Worm (Caenorhabditis elegans): ENCODE measurements around the gene tag-294.

Gene tag-294

DNA sequence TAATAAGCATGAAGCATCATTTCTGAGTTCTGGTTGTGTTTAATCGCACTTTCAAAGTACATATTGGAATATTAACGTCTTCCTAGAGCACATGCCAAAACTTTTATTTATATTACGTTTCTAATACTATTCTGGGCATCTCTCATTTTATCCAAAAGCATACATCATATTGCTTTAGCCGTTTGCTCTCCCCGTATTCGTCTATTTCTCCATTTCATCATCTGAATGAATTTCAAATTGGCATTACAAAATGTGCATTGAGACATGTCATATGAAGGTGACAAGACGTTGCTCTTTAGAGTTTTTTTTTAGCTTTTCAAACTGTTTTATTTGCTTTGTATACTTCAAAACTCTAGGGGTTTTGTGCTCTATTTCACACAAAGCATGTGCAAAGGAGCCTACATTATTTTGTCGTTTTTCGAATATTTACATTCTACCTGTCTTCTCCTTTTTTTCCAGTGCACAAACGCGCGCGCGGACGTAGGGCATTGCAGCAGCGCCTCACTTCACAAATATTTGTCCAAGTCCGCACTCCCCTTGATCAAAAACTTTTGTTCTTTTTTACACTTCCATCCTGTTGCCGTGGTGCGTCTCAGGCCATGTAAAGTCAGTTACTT lies 9.5 kb upstream of the tag-294 start:
- no peak for TF ChIP-seq flt-1 (GFP tag; IDR thresholded peaks at IDR 0.05)
- TF ChIP-seq cog-1 (tag; optimal IDR thresholded peaks at IDR 0.05): no peak
- TF ChIP-seq T22C8.4 (GFP tag; IDR thresholded peaks at IDR 0.05): no peak
- no peak for TF ChIP-seq klf-2 (GFP tag; conservative IDR thresholded peaks at IDR 0.05)
- no peak for TF ChIP-seq med-1 (GFP tag; optimal IDR thresholded peaks at IDR 0.05; ENCODE audit: insufficient read depth)

DNA sequence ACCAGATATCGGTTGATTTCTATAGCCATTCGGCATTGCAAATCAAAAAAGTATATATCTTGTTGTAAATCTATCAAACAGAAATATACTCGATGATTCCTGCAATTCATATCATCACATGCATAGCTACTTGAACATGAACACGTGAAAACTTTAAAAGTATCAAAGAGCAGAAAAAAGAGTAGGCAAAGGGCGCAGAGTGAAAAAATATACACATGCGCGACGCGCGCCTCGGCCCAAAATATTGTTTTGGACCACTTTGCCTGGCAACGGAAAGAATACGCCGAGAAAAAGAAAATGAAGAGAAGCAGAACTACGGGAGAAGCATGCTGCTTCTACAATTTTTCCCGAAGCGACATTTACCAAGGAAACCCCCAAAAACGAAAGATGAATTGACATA lies 7.5 kb upstream of the tag-294 start, which contains the start of gene C54H2.4:
Gene C54H2.4, minus strand, starts transcription at position 101 of the 400 bp plus-strand sequence.
- TF ChIP-seq flt-1 (GFP tag; IDR thresholded peaks at IDR 0.05) (no peak), ztf-23 (GFP tag; IDR thresholded peaks at IDR 0.05) (no peak), med-1 (GFP tag; optimal IDR thresholded peaks at IDR 0.05; ENCODE audit: insufficient read depth) (no peak), T22C8.4 (GFP tag; IDR thresholded peaks at IDR 0.05) (no peak)

DNA sequence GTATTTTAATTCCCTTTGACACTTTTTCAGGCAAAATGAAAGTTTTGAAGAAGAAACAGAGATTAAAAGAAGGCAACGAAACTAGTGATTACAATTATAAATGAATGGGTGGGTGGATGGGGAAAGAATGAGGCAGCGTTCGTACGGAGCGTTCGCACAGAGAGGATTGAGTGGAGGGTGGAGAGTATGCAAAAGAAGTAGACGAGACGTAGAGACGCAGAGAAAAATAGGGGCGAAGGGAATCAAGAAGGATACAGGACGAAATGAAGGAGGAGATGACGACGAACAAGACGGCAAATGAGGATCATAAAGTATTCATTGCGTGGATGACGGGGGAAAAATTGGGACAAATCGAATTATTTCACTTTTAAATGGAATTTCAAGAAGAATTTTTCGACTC lies 1.5 kb upstream of the tag-294 start:
- TF ChIP-seq klf-2 (GFP tag; conservative IDR thresholded peaks at IDR 0.05) (no peak), ztf-23 (GFP tag; IDR thresholded peaks at IDR 0.05) (no peak), ref-1 (GFP tag; conservative IDR thresholded peaks at IDR 0.05) (no peak), tab-1 (GFP tag; IDR thresholded peaks at IDR 0.05) (no peak), cog-1 (tag; optimal IDR thresholded peaks at IDR 0.05) (no peak), T22C8.4 (GFP tag; IDR thresholded peaks at IDR 0.05) (no peak), flt-1 (GFP tag; IDR thresholded peaks at IDR 0.05) (no peak), ztf-29 (GFP tag; IDR thresholded peaks at IDR 0.05) (no peak), med-1 (GFP tag; optimal IDR thresholded peaks at IDR 0.05; ENCODE audit: insufficient read depth) (no peak)

DNA sequence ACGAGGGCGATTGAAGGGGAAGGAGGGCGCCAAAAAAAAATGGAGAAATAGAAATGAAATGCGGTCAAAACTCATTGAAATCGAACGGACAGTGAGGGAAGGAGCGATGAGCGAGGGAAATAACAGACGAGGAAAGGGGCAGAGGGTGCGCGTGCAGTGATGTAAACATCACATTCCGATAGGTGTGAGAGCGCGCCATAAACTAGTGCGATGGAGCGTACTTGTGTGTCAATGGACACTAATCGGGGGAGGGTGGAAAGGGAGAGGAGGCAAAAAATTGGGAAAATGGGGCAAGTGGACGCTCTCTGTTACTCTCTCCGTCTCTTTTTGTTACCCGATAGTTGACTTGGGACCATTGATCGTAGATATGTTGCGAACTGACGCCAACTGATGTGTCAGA lies 712 bp upstream of the tag-294 start:
- TF ChIP-seq med-1 (GFP tag; optimal IDR thresholded peaks at IDR 0.05; ENCODE audit: insufficient read depth) (no peak), cog-1 (tag; optimal IDR thresholded peaks at IDR 0.05) (peak; percentile 52), tab-1 (GFP tag; IDR thresholded peaks at IDR 0.05) (peak; percentile 68; the same call in 1 of the 2 replicates), flt-1 (GFP tag; IDR thresholded peaks at IDR 0.05) (0 out of 2 replicates have a peak, but pooled peaks have one; percentile 9), ztf-23 (GFP tag; IDR thresholded peaks at IDR 0.05) (no peak)

DNA sequence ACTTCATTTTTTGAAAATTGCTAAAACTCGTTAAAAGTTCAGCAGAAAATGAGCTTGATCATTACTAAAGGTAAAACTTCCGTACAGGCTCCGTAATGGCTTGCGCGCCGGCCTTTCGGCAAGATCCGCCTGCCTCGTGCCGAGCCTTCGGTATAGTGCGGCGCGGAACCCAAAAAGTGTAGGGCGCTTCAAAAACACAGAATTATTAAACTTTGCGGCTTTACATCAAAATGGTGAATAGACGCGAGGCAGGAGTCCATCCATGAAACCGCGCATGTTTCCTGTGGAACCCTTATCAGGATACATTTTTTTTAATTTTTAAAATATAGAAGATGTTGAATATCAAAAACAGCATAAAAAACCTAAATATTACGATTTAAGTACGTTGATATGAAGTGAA lies 10.1 kb downstream of the tag-294 start:
- TF ChIP-seq med-1 (GFP tag; optimal IDR thresholded peaks at IDR 0.05; ENCODE audit: insufficient read depth): no peak
- TF ChIP-seq T22C8.4 (GFP tag; IDR thresholded peaks at IDR 0.05): no peak
- no peak for TF ChIP-seq klf-2 (GFP tag; conservative IDR thresholded peaks at IDR 0.05)
- no peak for TF ChIP-seq cog-1 (tag; optimal IDR thresholded peaks at IDR 0.05)
- TF ChIP-seq ztf-29 (GFP tag; IDR thresholded peaks at IDR 0.05): no peak
- TF ChIP-seq ref-1 (GFP tag; conservative IDR thresholded peaks at IDR 0.05): no peak
- no peak for TF ChIP-seq tab-1 (GFP tag; IDR thresholded peaks at IDR 0.05)
- no peak for TF ChIP-seq ztf-23 (GFP tag; IDR thresholded peaks at IDR 0.05)
- TF ChIP-seq flt-1 (GFP tag; IDR thresholded peaks at IDR 0.05): no peak

DNA sequence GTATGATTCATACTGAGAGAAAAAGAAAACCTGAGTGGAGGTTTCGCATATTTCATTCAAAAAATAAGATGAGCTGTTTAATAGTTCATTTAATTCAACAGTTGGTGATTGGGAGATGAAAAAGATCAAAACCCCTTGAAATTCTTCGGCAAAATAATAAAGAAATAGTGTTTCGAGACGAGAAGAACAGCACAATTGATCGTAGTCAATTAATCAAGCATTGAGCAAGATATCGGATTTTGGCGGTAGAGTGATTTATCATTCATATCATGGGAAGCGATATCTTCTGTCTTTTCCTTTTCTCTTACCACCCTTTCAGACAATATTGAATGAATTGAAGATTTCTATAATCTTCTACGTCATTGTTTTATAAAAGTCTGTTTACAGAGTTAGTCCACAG lies 16.5 kb downstream of the tag-294 start:
- TF ChIP-seq ztf-29 (GFP tag; IDR thresholded peaks at IDR 0.05) (no peak), med-1 (GFP tag; optimal IDR thresholded peaks at IDR 0.05; ENCODE audit: insufficient read depth) (no peak), cog-1 (tag; optimal IDR thresholded peaks at IDR 0.05) (no peak), tab-1 (GFP tag; IDR thresholded peaks at IDR 0.05) (no peak), ztf-23 (GFP tag; IDR thresholded peaks at IDR 0.05) (no peak), T22C8.4 (GFP tag; IDR thresholded peaks at IDR 0.05) (no peak), klf-2 (GFP tag; conservative IDR thresholded peaks at IDR 0.05) (no peak), flt-1 (GFP tag; IDR thresholded peaks at IDR 0.05) (no peak), ref-1 (GFP tag; conservative IDR thresholded peaks at IDR 0.05) (no peak)

DNA sequence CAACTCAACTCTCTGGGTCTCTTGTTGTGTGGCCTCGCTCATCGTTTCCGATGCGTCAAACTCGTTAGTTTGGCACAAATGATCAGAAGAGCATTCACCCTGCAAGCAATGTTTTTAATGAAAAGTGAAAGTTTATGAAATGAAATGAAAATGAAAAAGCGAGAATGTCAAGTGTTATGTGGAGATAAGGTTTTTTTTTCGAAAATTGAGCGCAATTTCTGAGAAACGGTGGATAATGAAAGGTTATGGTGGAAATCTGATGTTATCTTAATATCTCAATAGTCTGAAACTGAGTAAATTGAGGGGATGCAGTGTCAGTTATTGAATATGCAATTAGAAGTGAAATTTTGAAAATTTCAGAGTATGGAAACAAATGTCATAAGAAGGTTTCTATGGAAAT lies 20.0 kb downstream of the tag-294 start, which contains the start of gene gnrr-4:
Gene gnrr-4, minus strand, starts transcription at position 101 of the 400 bp plus-strand sequence.
- TF ChIP-seq ref-1 (GFP tag; conservative IDR thresholded peaks at IDR 0.05): no peak
- TF ChIP-seq ztf-23 (GFP tag; IDR thresholded peaks at IDR 0.05): no peak
- no peak for TF ChIP-seq tab-1 (GFP tag; IDR thresholded peaks at IDR 0.05)
- TF ChIP-seq flt-1 (GFP tag; IDR thresholded peaks at IDR 0.05): no peak
- no peak for TF ChIP-seq T22C8.4 (GFP tag; IDR thresholded peaks at IDR 0.05)
- TF ChIP-seq klf-2 (GFP tag; conservative IDR thresholded peaks at IDR 0.05): no peak
- no peak for TF ChIP-seq ztf-29 (GFP tag; IDR thresholded peaks at IDR 0.05)
- no peak for TF ChIP-seq cog-1 (tag; optimal IDR thresholded peaks at IDR 0.05)
- no peak for TF ChIP-seq med-1 (GFP tag; optimal IDR thresholded peaks at IDR 0.05; ENCODE audit: insufficient read depth)

DNA sequence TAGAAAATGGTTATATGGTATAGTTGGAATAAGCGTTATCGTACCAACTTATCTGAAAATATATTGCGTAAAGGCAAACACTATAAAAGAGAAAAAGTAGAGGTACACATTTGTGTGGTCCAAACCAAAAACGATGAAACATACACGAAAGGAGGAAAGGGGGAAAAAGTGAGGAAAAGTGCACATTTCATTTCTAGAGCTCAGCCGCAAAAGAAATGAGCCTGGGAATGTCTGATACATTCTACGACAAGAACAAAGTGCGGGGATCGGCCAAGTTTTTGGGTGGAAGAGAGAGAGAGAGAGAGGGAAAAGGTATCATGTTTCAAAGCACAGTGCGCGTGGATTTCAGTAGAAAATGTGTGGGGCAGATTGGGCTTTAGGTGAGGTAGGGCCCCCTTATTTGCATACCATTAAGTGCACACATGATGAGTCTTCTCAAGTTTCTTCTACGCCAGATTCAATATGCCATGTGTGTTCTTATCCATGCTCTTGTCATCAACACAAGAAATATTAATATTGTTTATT lies 29.4 kb downstream of the tag-294 start, which contains the start of gene rgs-6:
Gene rgs-6, minus strand, starts transcription at position 51 of the 525 bp plus-strand sequence.
- TF ChIP-seq klf-2 (GFP tag; conservative IDR thresholded peaks at IDR 0.05) (no peak), med-1 (GFP tag; optimal IDR thresholded peaks at IDR 0.05; ENCODE audit: insufficient read depth) (no peak), ref-1 (GFP tag; conservative IDR thresholded peaks at IDR 0.05) (no peak), ztf-23 (GFP tag; IDR thresholded peaks at IDR 0.05) (no peak), T22C8.4 (GFP tag; IDR thresholded peaks at IDR 0.05) (no peak), flt-1 (GFP tag; IDR thresholded peaks at IDR 0.05) (no peak)

DNA sequence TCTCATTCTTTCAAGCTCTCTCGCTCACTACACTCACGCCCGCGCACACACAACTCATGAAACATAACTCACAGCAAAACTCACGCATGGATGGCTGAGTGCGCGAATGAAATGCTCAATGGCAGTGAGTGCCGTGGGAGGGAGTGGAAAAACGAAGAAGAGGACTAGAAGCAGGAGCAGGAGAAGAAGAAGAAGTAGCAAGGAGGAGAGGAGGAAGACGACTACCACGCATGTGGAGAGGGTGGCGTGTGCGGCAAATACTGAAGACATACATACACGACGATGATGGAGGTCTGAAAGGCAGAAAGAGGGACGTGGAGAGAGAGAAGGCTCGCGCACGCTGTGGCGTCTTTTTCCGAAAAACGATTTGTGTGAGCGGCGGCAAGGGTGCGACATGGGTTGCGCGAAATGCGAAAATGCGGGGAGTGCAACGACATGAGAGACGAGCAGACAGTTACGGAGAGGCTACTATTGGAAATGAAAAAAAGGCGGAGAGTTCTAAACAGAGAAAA lies 34.2 kb downstream of the tag-294 start:
- no peak for TF ChIP-seq flt-1 (GFP tag; IDR thresholded peaks at IDR 0.05)
- no peak for TF ChIP-seq ref-1 (GFP tag; conservative IDR thresholded peaks at IDR 0.05)
- TF ChIP-seq ztf-23 (GFP tag; IDR thresholded peaks at IDR 0.05): 0 out of 2 replicates have a peak, but pooled peaks have one; percentile 54
- TF ChIP-seq med-1 (GFP tag; optimal IDR thresholded peaks at IDR 0.05; ENCODE audit: insufficient read depth): no peak
- no peak for TF ChIP-seq tab-1 (GFP tag; IDR thresholded peaks at IDR 0.05)

DNA sequence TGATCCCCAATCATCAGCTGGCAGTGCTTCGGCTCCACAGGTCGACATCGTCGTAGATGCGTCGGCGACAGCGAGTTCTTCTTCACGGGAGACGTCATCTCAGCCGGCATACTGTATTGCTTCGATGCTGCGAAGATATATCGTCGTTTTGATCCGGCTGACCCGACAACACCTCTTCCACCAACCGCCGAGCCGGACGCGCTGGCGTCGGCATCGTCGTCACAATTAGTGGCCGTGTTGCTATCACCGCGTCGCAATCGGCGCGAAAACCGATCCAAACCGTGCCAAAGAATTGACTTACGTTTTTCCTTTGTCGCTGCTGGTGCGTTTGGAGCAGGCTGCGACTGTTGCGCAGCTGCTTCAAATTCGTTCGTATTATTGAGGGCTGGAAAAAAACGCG lies 37.0 kb downstream of the tag-294 start:
- TF ChIP-seq flt-1 (GFP tag; IDR thresholded peaks at IDR 0.05) (no peak), ztf-23 (GFP tag; IDR thresholded peaks at IDR 0.05) (no peak), ref-1 (GFP tag; conservative IDR thresholded peaks at IDR 0.05) (no peak), cog-1 (tag; optimal IDR thresholded peaks at IDR 0.05) (no peak), klf-2 (GFP tag; conservative IDR thresholded peaks at IDR 0.05) (no peak), tab-1 (GFP tag; IDR thresholded peaks at IDR 0.05) (no peak), med-1 (GFP tag; optimal IDR thresholded peaks at IDR 0.05; ENCODE audit: insufficient read depth) (no peak), ztf-29 (GFP tag; IDR thresholded peaks at IDR 0.05) (no peak), T22C8.4 (GFP tag; IDR thresholded peaks at IDR 0.05) (no peak)

Measured in whole organism, midembryonic.